Fruit fly (Drosophila melanogaster) whole organism, embryonic: ENCODE data around the gene CG14537.

Experiments
- Asciz ChIP-seq: fragments of 200-800 bp; sonication (Bioruptor generic); optimal IDR thresholded peaks from 2 replicates; lab custom pipeline; 2017; ENCODE audit warnings: missing biosample characterization, mild to moderate bottlenecking, missing genetic modification characterization, missing genetic modification reagents
- CG10979 ChIP-seq: fragments of 200-800 bp; sonication (Bioruptor generic); optimal IDR thresholded peaks from 2 replicates; lab custom pipeline; 2018; ENCODE audit warnings: missing biosample characterization, mild to moderate bottlenecking, missing genetic modification characterization, moderate library complexity
- CG11398 ChIP-seq: fragments of 200-800 bp; sonication (Bioruptor generic); optimal IDR thresholded peaks from 2 replicates; lab custom pipeline; 2016; ENCODE audit warnings: missing biosample characterization, missing genetic modification characterization
- CG11456 ChIP-seq: fragments of 200-800 bp; sonication (Bioruptor generic); IDR thresholded peaks from 3 replicates; pipeline ENCODE4 v1.3.6; 2022; ENCODE audit warnings: missing biosample characterization, missing genetic modification characterization
- CG12299 ChIP-seq: fragments of 200-800 bp; sonication (Bioruptor generic); optimal IDR thresholded peaks from 2 replicates; lab custom pipeline; 2018; ENCODE audit warnings: missing biosample characterization, mild to moderate bottlenecking, missing genetic modification characterization
- CG12769 ChIP-seq: fragments of 200-800 bp; sonication (Bioruptor generic); optimal IDR thresholded peaks from 2 replicates; lab custom pipeline; 2019; ENCODE audit warnings: missing biosample characterization, mild to moderate bottlenecking, missing genetic modification characterization, moderate library complexity
- CG14050 ChIP-seq: fragments of 200-800 bp; sonication (Bioruptor generic); IDR thresholded peaks from 3 replicates; pipeline ENCODE4 v1.3.6; 2022; ENCODE audit warnings: missing biosample characterization, missing genetic modification characterization
- CG1603 ChIP-seq: fragments of 200-800 bp; sonication (Bioruptor generic); optimal IDR thresholded peaks from 2 replicates; lab custom pipeline; 2019; ENCODE audit warnings: missing biosample characterization, mild to moderate bottlenecking, missing genetic modification characterization, moderate library complexity
- CG16863 ChIP-seq: fragments of 200-800 bp; sonication (Bioruptor generic); optimal IDR thresholded peaks from 3 replicates; lab custom pipeline; 2016; ENCODE audit warnings: missing biosample characterization, missing genetic modification characterization
- CG18599 ChIP-seq: fragments of 200-800 bp; sonication (Bioruptor generic); optimal IDR thresholded peaks from 3 replicates; lab custom pipeline; 2017; ENCODE audit warnings: missing biosample characterization, missing genetic modification characterization, mild to moderate bottlenecking, moderate library complexity, missing genetic modification reagents
- CG2199 ChIP-seq: fragments of 200-800 bp; sonication (Bioruptor generic); IDR thresholded peaks from 3 replicates; pipeline ENCODE4 v1.3.6; 2022; ENCODE audit warnings: missing biosample characterization, missing genetic modification characterization
- CG31388 ChIP-seq: fragments of 200-800 bp; sonication (Bioruptor generic); optimal IDR thresholded peaks from 2 replicates; lab custom pipeline; 2016; ENCODE audit warnings: missing biosample characterization, missing genetic modification characterization
- CG32767 ChIP-seq: fragments of 200-800 bp; sonication (Bioruptor generic); IDR thresholded peaks from 2 replicates; pipeline ENCODE4 v1.3.6; 2022; ENCODE audit warnings: missing biosample characterization, missing genetic modification characterization
- CG34224 ChIP-seq: fragments of 200-800 bp; sonication (Bioruptor generic); IDR thresholded peaks from 3 replicates; pipeline ENCODE4 v1.3.6; 2022; ENCODE audit warnings: missing biosample characterization, missing genetic modification characterization; ENCODE audit not compliant: partially characterized antibody
- CG6654 ChIP-seq: fragments of 200-800 bp; sonication (Bioruptor generic); optimal IDR thresholded peaks from 2 replicates; lab custom pipeline; 2017; ENCODE audit warnings: missing biosample characterization, mild to moderate bottlenecking, missing genetic modification characterization
- CG6683 ChIP-seq: fragments of 200-800 bp; sonication (Bioruptor generic); optimal IDR thresholded peaks from 2 replicates; lab custom pipeline; 2017; ENCODE audit warnings: missing biosample characterization, mild to moderate bottlenecking, missing genetic modification characterization, missing genetic modification reagents
- CG8924 ChIP-seq: fragments of 200-800 bp; optimal IDR thresholded peaks from 3 replicates; lab custom pipeline; 2019; ENCODE audit warnings: missing biosample characterization, mild to moderate bottlenecking, missing genetic modification characterization, moderate library complexity
- Dad ChIP-seq: fragments of 200-800 bp; sonication (Bioruptor generic); optimal IDR thresholded peaks from 3 replicates; lab custom pipeline; 2016; ENCODE audit warnings: missing biosample characterization, missing genetic modification characterization
- ERR ChIP-seq: fragments of 200-800 bp; sonication (Bioruptor generic); optimal IDR thresholded peaks from 2 replicates; lab custom pipeline; 2016; ENCODE audit warnings: missing biosample characterization, missing genetic modification characterization
- Hsf ChIP-seq: fragments of 200-800 bp; sonication (Bioruptor generic); optimal IDR thresholded peaks from 3 replicates; lab custom pipeline; 2016; ENCODE audit warnings: missing biosample characterization, missing genetic modification characterization
- Jarid2 ChIP-seq: fragments of 200-800 bp; sonication (Bioruptor generic); optimal IDR thresholded peaks from 3 replicates; lab custom pipeline; 2017; ENCODE audit warnings: mild to moderate bottlenecking, missing biosample characterization, missing genetic modification reagents, missing genetic modification characterization
- MBD-R2 ChIP-seq: fragments of 200-800 bp; sonication (Bioruptor generic); IDR thresholded peaks from 2 replicates; pipeline ENCODE4 v1.3.6; 2022; ENCODE audit warnings: missing biosample characterization, missing genetic modification characterization
- MESR4 ChIP-seq: fragments of 200-800 bp; sonication (Bioruptor generic); optimal IDR thresholded peaks from 2 replicates; lab custom pipeline; 2018; ENCODE audit warnings: missing biosample characterization, mild to moderate bottlenecking, missing genetic modification characterization, moderate library complexity
- Myb ChIP-seq: fragments of 200-800 bp; sonication (Bioruptor generic); optimal IDR thresholded peaks from 2 replicates; lab custom pipeline; 2016; ENCODE audit warnings: missing biosample characterization, missing genetic modification characterization
- Opbp ChIP-seq: fragments of 200-800 bp; sonication (Bioruptor generic); IDR thresholded peaks from 3 replicates; pipeline ENCODE4 v1.3.6; 2022; ENCODE audit warnings: missing biosample characterization, missing genetic modification characterization; ENCODE audit not compliant: partially characterized antibody
- Six4 ChIP-seq: fragments of 200-800 bp; sonication (Bioruptor generic); optimal IDR thresholded peaks from 2 replicates; lab custom pipeline; 2016; ENCODE audit warnings: missing biosample characterization, missing genetic modification characterization
- ara ChIP-seq: fragments of 200-800 bp; sonication (Bioruptor generic); IDR thresholded peaks from 2 replicates; pipeline ENCODE4 v1.3.6; 2022; ENCODE audit warnings: missing biosample characterization, missing genetic modification characterization
- ash1 ChIP-seq: fragments of 200-800 bp; sonication (Bioruptor generic); optimal IDR thresholded peaks from 2 replicates; lab custom pipeline; 2018; ENCODE audit warnings: missing biosample characterization, mild to moderate bottlenecking, missing genetic modification characterization
- cg ChIP-seq: fragments of 200-800 bp; sonication (Bioruptor generic); optimal IDR thresholded peaks from 3 replicates; lab custom pipeline; 2019; ENCODE audit warnings: missing biosample characterization, mild to moderate bottlenecking, missing genetic modification characterization, moderate library complexity
- croc ChIP-seq: fragments of 200-800 bp; sonication (Bioruptor generic); conservative IDR thresholded peaks from 3 replicates; pipeline ENCODE4 v1.3.6; 2022; ENCODE audit warnings: missing biosample characterization, missing genetic modification characterization
- da ChIP-seq: fragments of 200-800 bp; sonication (Bioruptor generic); optimal IDR thresholded peaks from 2 replicates; lab custom pipeline; 2016; ENCODE audit warnings: missing biosample characterization, missing genetic modification characterization
- disco-r ChIP-seq: fragments of 200-800 bp; sonication (Bioruptor generic); optimal IDR thresholded peaks from 2 replicates; lab custom pipeline; 2016; ENCODE audit warnings: missing biosample characterization, missing genetic modification characterization
- hb ChIP-seq: fragments of 200-800 bp; sonication (Bioruptor generic); IDR thresholded peaks from 3 replicates; pipeline ENCODE4 v1.3.6; 2022; ENCODE audit warnings: missing biosample characterization, missing genetic modification characterization; ENCODE audit not compliant: partially characterized antibody
- hbn ChIP-seq: fragments of 200-800 bp; sonication (Bioruptor generic); IDR thresholded peaks from 2 replicates; pipeline ENCODE4 v1.3.6; 2022; ENCODE audit warnings: missing biosample characterization, missing genetic modification characterization; ENCODE audit not compliant: partially characterized antibody
- hth ChIP-seq: fragments of >200 bp; optimal IDR thresholded peaks from 2 replicates; lab custom pipeline; 2017; ENCODE audit warnings: inconsistent platforms
- kah ChIP-seq: fragments of 200-800 bp; sonication (Bioruptor generic); optimal IDR thresholded peaks from 2 replicates; lab custom pipeline; 2018; ENCODE audit warnings: missing biosample characterization, mild to moderate bottlenecking, missing genetic modification characterization
- mld ChIP-seq: fragments of 200-800 bp; sonication (Bioruptor generic); IDR thresholded peaks from 3 replicates; pipeline ENCODE4 v1.3.6; 2022; ENCODE audit warnings: missing biosample characterization, missing genetic modification characterization; ENCODE audit not compliant: partially characterized antibody
- pros ChIP-seq: fragments of 200-800 bp; sonication (Bioruptor generic); optimal IDR thresholded peaks from 3 replicates; lab custom pipeline; 2019; ENCODE audit warnings: missing biosample characterization, mild to moderate bottlenecking, missing genetic modification characterization, moderate library complexity
- psq ChIP-seq: fragments of 200-800 bp; sonication (Bioruptor generic); optimal IDR thresholded peaks from 2 replicates; lab custom pipeline; 2017; ENCODE audit warnings: missing biosample characterization, missing genetic modification characterization
- row ChIP-seq: fragments of 200-800 bp; sonication (Bioruptor generic); IDR thresholded peaks from 3 replicates; pipeline ENCODE4 v1.3.6; 2022; ENCODE audit warnings: missing biosample characterization, missing genetic modification characterization
- sens ChIP-seq: fragments of 200-800 bp; sonication (Bioruptor generic); peaks from one replicate; lab custom pipeline; 2016; ENCODE audit warnings: missing biosample characterization, missing genetic modification characterization
- sna ChIP-seq: fragments of 200-800 bp; sonication (Bioruptor generic); IDR thresholded peaks from 2 replicates; pipeline ENCODE4 v1.3.6; 2022; ENCODE audit warnings: missing biosample characterization, missing genetic modification characterization; ENCODE audit not compliant: partially characterized antibody
- sqz ChIP-seq: fragments of 200-800 bp; sonication (Bioruptor generic); optimal IDR thresholded peaks from 3 replicates; lab custom pipeline; 2018; ENCODE audit warnings: missing biosample characterization, mild to moderate bottlenecking, missing genetic modification characterization
- stwl ChIP-seq: fragments of 200-800 bp; sonication (Bioruptor generic); optimal IDR thresholded peaks from 3 replicates; lab custom pipeline; 2018; ENCODE audit warnings: missing biosample characterization, mild to moderate bottlenecking, missing genetic modification characterization, moderate library complexity
- tna ChIP-seq: fragments of 200-800 bp; sonication (Bioruptor generic); IDR thresholded peaks from 2 replicates; pipeline ENCODE4 v1.3.6; 2022; ENCODE audit warnings: missing biosample characterization, missing genetic modification characterization; ENCODE audit not compliant: partially characterized antibody
- trem ChIP-seq: fragments of 200-800 bp; optimal IDR thresholded peaks from 3 replicates; lab custom pipeline; 2019; ENCODE audit warnings: missing biosample characterization, mild to moderate bottlenecking, missing genetic modification characterization, moderate library complexity
- zen2 ChIP-seq: fragments of 200-800 bp; sonication (Bioruptor generic); IDR thresholded peaks from 3 replicates; pipeline ENCODE4 v1.3.6; 2022; ENCODE audit warnings: missing biosample characterization, missing genetic modification characterization; ENCODE audit not compliant: partially characterized antibody
- zfh1 ChIP-seq: fragments of 200-800 bp; sonication (Bioruptor generic); IDR thresholded peaks from 3 replicates; pipeline ENCODE4 v1.3.6; 2022; ENCODE audit warnings: missing biosample characterization, missing genetic modification characterization

Gene CG14537

DNA sequence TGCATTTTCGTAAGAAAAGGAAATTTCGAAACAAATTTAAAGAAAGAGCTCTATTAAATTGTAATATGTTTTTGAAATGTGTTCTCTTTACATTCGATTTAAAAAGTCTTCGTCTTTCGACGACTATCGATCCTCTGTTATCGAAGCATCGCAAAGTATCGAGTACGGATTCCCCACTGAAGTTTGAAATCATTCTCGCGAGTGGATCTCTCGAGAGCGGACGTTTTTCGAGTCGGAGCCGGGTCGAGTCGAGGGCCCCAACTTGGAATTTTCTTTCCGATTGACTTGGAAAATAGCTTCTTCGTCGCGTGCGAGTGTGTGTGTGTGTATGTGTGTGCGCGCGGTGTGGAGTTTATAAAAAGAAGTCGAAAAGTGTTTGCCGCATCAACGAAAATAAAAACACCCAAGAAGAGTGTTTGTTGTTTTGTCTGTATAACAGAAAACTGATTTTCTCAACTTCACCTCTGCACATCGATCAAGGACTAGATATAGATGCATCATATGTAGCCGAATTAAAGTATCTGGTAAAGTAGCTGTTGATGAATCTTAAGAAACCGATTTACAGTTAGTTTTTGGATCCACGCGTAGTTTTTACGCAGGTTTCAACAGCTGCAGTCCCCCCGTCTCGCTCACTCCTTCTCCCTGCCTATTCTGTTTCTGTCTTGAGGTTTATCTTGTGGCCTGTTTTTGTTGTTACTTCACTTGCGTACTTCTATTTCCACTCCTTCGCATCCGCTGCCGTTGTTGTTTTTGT is 28.8 kb upstream of the CG14537 start, which contains the start of gene LanB1 (continued):
- peak; percentile 30; the same call in 2 of the 3 replicates for TF ChIP-seq row
- TF ChIP-seq CG32767 = peak; percentile 77
- peak; percentile 73 for TF ChIP-seq kah (GFP tag; lab: Kevin White, UChicago)
- no peak for TF ChIP-seq CG31388 (GFP tag; lab: Kevin White, UChicago)
- no peak for TF ChIP-seq CG14050 (GFP tag; lab: Robert Waterston, UW)
- peak; percentile 26 for TF ChIP-seq MESR4 (GFP tag; lab: Kevin White, UChicago)
- peak; percentile 21; the same call in 1 of the 3 replicates for TF ChIP-seq CG11456 (GFP tag; lab: Robert Waterston, UW)
- no peak for TF ChIP-seq ash1 (GFP tag; lab: Kevin White, UChicago)
- TF ChIP-seq sna = 0 out of 2 replicates have a peak, but pooled peaks have one; percentile 37
- TF ChIP-seq Six4 = no peak
- peak; percentile 57 for TF ChIP-seq Myb
- TF ChIP-seq ERR (GFP tag; lab: Kevin White, UChicago) = no peak
- TF ChIP-seq Jarid2 = peak; percentile 93
- peak; percentile 35 for TF ChIP-seq CG12769 (tag; lab: Kevin White, UChicago)
- TF ChIP-seq CG18599 (GFP tag; lab: Kevin White, UChicago) = peak; percentile 6
- no peak for TF ChIP-seq CG12299 (tag; lab: Kevin White, UChicago)
- TF ChIP-seq psq (GFP tag; lab: Kevin White, UChicago) = peak; percentile 37
- TF ChIP-seq stwl (tag; lab: Kevin White, UChicago) = peak; percentile 58
- peak; percentile 42 for TF ChIP-seq hbn (GFP tag; lab: Robert Waterston, UW)
- TF ChIP-seq Asciz = no peak
- peak; percentile 62 for TF ChIP-seq Opbp (GFP tag; lab: Robert Waterston, UW)
- no peak for TF ChIP-seq MBD-R2
- TF ChIP-seq zen2 = peak; percentile 61
- no peak for TF ChIP-seq croc
- no peak for TF ChIP-seq hth (lab: Kevin White, UChicago)
- TF ChIP-seq CG10979 (tag; lab: Kevin White, UChicago) = no peak
- peak; percentile 97 for TF ChIP-seq pros (GFP tag; lab: Kevin White, UChicago)
- TF ChIP-seq da (GFP tag; lab: Kevin White, UChicago) = peak; percentile 13
- TF ChIP-seq CG2199 (GFP tag; lab: Robert Waterston, UW) = peak; percentile 45; the same call in 2 of the 3 replicates
- peak; percentile 99 for TF ChIP-seq CG16863 (GFP tag; lab: Kevin White, UChicago)
- peak; percentile 47 for TF ChIP-seq CG34224
- TF ChIP-seq zfh1 (GFP tag; lab: Robert Waterston, UW) = no peak; the same call in 2 of the 3 replicates
- peak; percentile 86 for TF ChIP-seq cg
- TF ChIP-seq CG11398 (GFP tag; lab: Kevin White, UChicago) = no peak
- TF ChIP-seq sens (GFP tag; lab: Kevin White, UChicago) = peak; percentile 73
- no peak for TF ChIP-seq disco-r (GFP tag; lab: Kevin White, UChicago)
- peak; percentile 26 for TF ChIP-seq sqz (GFP tag; lab: Kevin White, UChicago)
- TF ChIP-seq CG6654 (GFP tag; lab: Kevin White, UChicago) = no peak
- peak; percentile 36 for TF ChIP-seq CG1603 (tag; lab: Kevin White, UChicago)
- TF ChIP-seq ara (GFP tag; lab: Robert Waterston, UW) = peak; percentile 29; the same call in 1 of the 2 replicates
- TF ChIP-seq Hsf (GFP tag; lab: Kevin White, UChicago) = no peak
- TF ChIP-seq CG8924 (tag; lab: Kevin White, UChicago) = peak; percentile 3
- TF ChIP-seq Dad = peak; percentile 19
- no peak; the same call in 2 of the 3 replicates for TF ChIP-seq mld (GFP tag; lab: Robert Waterston, UW)
- no peak for TF ChIP-seq CG6683 (GFP tag; lab: Kevin White, UChicago)
- peak; percentile 39 for TF ChIP-seq trem
- peak; percentile 55; the same call in 1 of the 2 replicates for TF ChIP-seq tna (GFP tag; lab: Robert Waterston, UW)
- peak; percentile 49; the same call in 1 of the 3 replicates for TF ChIP-seq hb
